Worm (Caenorhabditis elegans) whole organism, L1 larva: ENCODE data around the gene clec-182.
"Not testable (repeated sequence)": the region's sequence is repeated elsewhere in the genome, so short reads cannot be mapped to it uniquely, and the experiment has no call there.

Experiments used
- C04F5.9 ChIP-seq: sonication (generic microtip); optimal IDR thresholded peaks from 2 replicates; lab custom pipeline; 2016; ENCODE audit warnings: missing genetic modification characterization, missing compliant biosample characterization
- C16A3.4 ChIP-seq: fragments of 150-350 bp; optimal IDR thresholded peaks from 2 replicates; lab custom pipeline; 2014; ENCODE audit warnings: missing biosample characterization, missing genetic modification characterization
- C34B4.2 ChIP-seq: sonication (generic microtip); optimal IDR thresholded peaks from 2 replicates; lab custom pipeline; 2017; ENCODE audit warnings: mild to moderate bottlenecking, missing genetic modification characterization, missing compliant biosample characterization
- aly-2 ChIP-seq: fragments of 150-350 bp; optimal IDR thresholded peaks from 2 replicates; lab custom pipeline; 2014; ENCODE audit warnings: missing biosample characterization, missing genetic modification characterization
- ama-1 ChIP-seq: fragments of 150-350 bp; optimal IDR thresholded peaks from 2 replicates; lab custom pipeline; 2014
- ceh-8 ChIP-seq: fragments of 200-800 bp; sonication (Bioruptor generic); optimal IDR thresholded peaks from 2 replicates; lab custom pipeline; 2018; ENCODE audit warnings: mild to moderate bottlenecking, missing genetic modification characterization, moderate library complexity, missing compliant biosample characterization
- ceh-90 ChIP-seq: sonication (generic microtip); optimal IDR thresholded peaks from 2 replicates; lab custom pipeline; 2016; ENCODE audit warnings: missing genetic modification characterization, missing compliant biosample characterization
- efl-1 ChIP-seq, 4 experiments: fragments of 150-350 bp; optimal IDR thresholded peaks in 3 of 4; peaks in 1 of 4; 1 replicate in 1 of 4; 2 replicates in 3 of 4; lab custom pipeline; 2014; ENCODE audit warnings: missing biosample characterization in 2 of 4, missing genetic modification characterization in 2 of 4, missing genetic modification reagents in 2 of 4
- efl-3 ChIP-seq: fragments of 200-800 bp; sonication (Bioruptor generic); optimal IDR thresholded peaks from 2 replicates; lab custom pipeline; 2018; ENCODE audit warnings: mild to moderate bottlenecking, missing genetic modification characterization, missing compliant biosample characterization
- egl-13 ChIP-seq: sonication (generic microtip); optimal IDR thresholded peaks from 2 replicates; lab custom pipeline; 2016; ENCODE audit warnings: missing genotype, missing genetic modification reagents, missing genetic modification characterization, missing compliant biosample characterization
- elt-3 ChIP-seq, 6 experiments: fragments of 150-350 bp in 1 of 6; sonication (generic microtip); optimal IDR thresholded peaks; 2 replicates each; lab custom pipeline; 2017 to 2018; ENCODE audit warnings: missing biosample characterization in 6 of 6, missing genetic modification characterization in 6 of 6, inconsistent platforms in 1 of 6
- ets-5 ChIP-seq: fragments of 200-800 bp; sonication (Bioruptor generic); IDR thresholded peaks from 2 replicates; pipeline ENCODE4 v1.3.6; 2022; ENCODE audit warnings: missing genetic modification characterization, missing compliant biosample characterization
- grh-1 ChIP-seq: fragments of 200-800 bp; sonication (Bioruptor generic); IDR thresholded peaks from 2 replicates; pipeline ENCODE4 v1.3.6; 2022; ENCODE audit warnings: missing genetic modification reagents, missing genetic modification characterization, missing compliant biosample characterization
- hpl-2 ChIP-seq: fragments of 150-350 bp; optimal IDR thresholded peaks from 2 replicates; lab custom pipeline; 2014; ENCODE audit warnings: missing biosample characterization, missing genetic modification reagents, missing genetic modification characterization
- jun-1 ChIP-seq: fragments of 150-350 bp; optimal IDR thresholded peaks from 2 replicates; lab custom pipeline; 2014; ENCODE audit warnings: missing biosample characterization, missing genetic modification reagents, missing genetic modification characterization
- lin-35 ChIP-seq, 2 experiments: fragments of 150-350 bp; optimal IDR thresholded peaks; 2 replicates each; lab custom pipeline; 2014; ENCODE audit warnings: missing biosample characterization in 2 of 2, missing genetic modification characterization in 2 of 2, missing genetic modification reagents in 2 of 2
- lin-39 ChIP-seq: fragments of 150-350 bp; optimal IDR thresholded peaks from 2 replicates; lab custom pipeline; 2014; ENCODE audit warnings: missing biosample characterization, missing genetic modification reagents, missing genetic modification characterization
- lsy-2 ChIP-seq, 2 experiments: fragments of 150-350 bp; optimal IDR thresholded peaks; 2 replicates each; lab custom pipeline; 2014; ENCODE audit warnings: missing biosample characterization in 2 of 2, missing genetic modification characterization in 2 of 2
- mef-2 ChIP-seq: fragments of 150-350 bp; optimal IDR thresholded peaks from 2 replicates; lab custom pipeline; 2014; ENCODE audit warnings: missing biosample characterization, missing genetic modification characterization
- mep-1 ChIP-seq: fragments of 150-350 bp; optimal IDR thresholded peaks from 2 replicates; lab custom pipeline; 2014; ENCODE audit warnings: missing biosample characterization, missing genetic modification characterization
- nhr-11 ChIP-seq: fragments of 150-350 bp; optimal IDR thresholded peaks from 2 replicates; lab custom pipeline; 2014; ENCODE audit warnings: missing biosample characterization, missing genetic modification characterization
- nhr-19 ChIP-seq: fragments of 200-800 bp; sonication (Bioruptor generic); conservative IDR thresholded peaks from 2 replicates; pipeline ENCODE4 v1.3.6; 2022; ENCODE audit warnings: missing genetic modification characterization, missing compliant biosample characterization
- nhr-28 ChIP-seq: fragments of 150-350 bp; optimal IDR thresholded peaks from 2 replicates; lab custom pipeline; 2014; ENCODE audit warnings: missing biosample characterization, missing genetic modification characterization
- nhr-47 ChIP-seq: sonication (generic microtip); optimal IDR thresholded peaks from 2 replicates; lab custom pipeline; 2016; ENCODE audit warnings: mild to moderate bottlenecking, missing genetic modification characterization, moderate library complexity, missing compliant biosample characterization
- nhr-85 ChIP-seq: sonication (generic microtip); peaks from one replicate; lab custom pipeline; 2016; ENCODE audit warnings: missing genetic modification characterization, inconsistent platforms, missing compliant biosample characterization
- rnt-1 ChIP-seq: sonication (generic microtip); optimal IDR thresholded peaks from 2 replicates; lab custom pipeline; 2016; ENCODE audit warnings: mild to moderate bottlenecking, missing genetic modification characterization, moderate library complexity, missing compliant biosample characterization
- skn-1 ChIP-seq: fragments of 150-350 bp; optimal IDR thresholded peaks from 2 replicates; lab custom pipeline; 2014; ENCODE audit warnings: missing biosample characterization, missing genetic modification characterization
- sox-4 ChIP-seq: sonication (generic microtip); optimal IDR thresholded peaks from 2 replicates; lab custom pipeline; 2016; ENCODE audit warnings: missing genetic modification characterization, missing compliant biosample characterization
- swsn-7 ChIP-seq: sonication (generic microtip); optimal IDR thresholded peaks from 2 replicates; lab custom pipeline; 2016; ENCODE audit warnings: missing genetic modification characterization, missing compliant biosample characterization
- tbx-2 ChIP-seq: sonication (generic microtip); optimal IDR thresholded peaks from 2 replicates; lab custom pipeline; 2016; ENCODE audit warnings: missing genetic modification characterization, missing compliant biosample characterization
- unc-86 ChIP-seq: sonication (generic microtip); optimal IDR thresholded peaks from 2 replicates; lab custom pipeline; 2016; ENCODE audit warnings: missing genetic modification characterization, missing compliant biosample characterization
- xbp-1 ChIP-seq: sonication (generic microtip); optimal IDR thresholded peaks from 2 replicates; lab custom pipeline; 2016; ENCODE audit warnings: missing genetic modification characterization, missing compliant biosample characterization
- zip-4 ChIP-seq: fragments of 200-800 bp; sonication (Bioruptor generic); optimal IDR thresholded peaks from 2 replicates; lab custom pipeline; 2018; ENCODE audit warnings: mild to moderate bottlenecking, missing genetic modification characterization, moderate library complexity, missing compliant biosample characterization
- ztf-11 ChIP-seq, 2 experiments: sonication (generic microtip); optimal IDR thresholded peaks; 2 replicates each; lab custom pipeline; 2016 to 2017; ENCODE audit warnings: missing genetic modification characterization in 2 of 2, missing biosample characterization in 1 of 2, missing compliant biosample characterization in 1 of 2

clec-182 gene

DNA sequence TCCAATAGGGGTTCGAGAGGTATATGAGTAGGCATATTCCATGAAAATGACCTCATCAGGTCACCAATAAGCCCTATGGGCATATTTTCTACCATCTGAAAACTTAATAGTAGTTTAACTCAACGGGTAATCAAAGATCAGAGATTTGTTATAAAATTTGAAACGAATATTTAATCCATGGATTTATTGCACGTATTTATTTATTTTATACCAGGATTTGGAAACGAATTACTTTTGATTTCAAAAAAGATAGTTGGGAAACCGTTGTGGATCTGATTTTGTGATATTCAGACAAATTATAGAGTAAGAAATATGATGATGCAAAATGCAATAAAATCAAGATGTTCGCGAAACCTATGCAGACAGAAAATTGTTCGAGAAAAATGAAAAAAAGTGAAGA lies 5.3 kb downstream of the clec-182 start, which contains the start of gene C33D9.3:
TSS of gene C33D9.3 (minus strand) at position 101 of the 400 bp plus-strand sequence.
- no peak for TF ChIP-seq skn-1
- TF ChIP-seq egl-13 (tag; lab: Kevin White, UChicago) = no peak
- TF ChIP-seq nhr-19 (GFP tag; lab: Robert Waterston, UW) = no peak
- no peak for TF ChIP-seq grh-1
- TF ChIP-seq ceh-8 (GFP tag; lab: Kevin White, UChicago) = no peak

ce11 chrIV:8790144-8790543 lies 8.0 kb downstream of the clec-182 start, which contains the start of gene sru-35:
sru-35 (minus strand) TSS chrIV:8790244.
- TF ChIP-seq nhr-85 (tag; lab: Kevin White, UChicago) (no peak), mef-2 (tag; lab: Kevin White, UChicago) (no peak), tbx-2 (tag; lab: Kevin White, UChicago) (no peak), sox-4 (tag; lab: Kevin White, UChicago) (no peak), jun-1 (tag; lab: Kevin White, UChicago) (no peak), efl-3 (GFP tag; lab: Kevin White, UChicago) (no peak), lin-39 (tag; lab: Kevin White, UChicago) (no peak), hpl-2 (no peak), mep-1 (no peak), egl-13 (tag; lab: Kevin White, UChicago) (no peak), rnt-1 (tag; lab: Kevin White, UChicago) (no peak), skn-1 (no peak)

DNA sequence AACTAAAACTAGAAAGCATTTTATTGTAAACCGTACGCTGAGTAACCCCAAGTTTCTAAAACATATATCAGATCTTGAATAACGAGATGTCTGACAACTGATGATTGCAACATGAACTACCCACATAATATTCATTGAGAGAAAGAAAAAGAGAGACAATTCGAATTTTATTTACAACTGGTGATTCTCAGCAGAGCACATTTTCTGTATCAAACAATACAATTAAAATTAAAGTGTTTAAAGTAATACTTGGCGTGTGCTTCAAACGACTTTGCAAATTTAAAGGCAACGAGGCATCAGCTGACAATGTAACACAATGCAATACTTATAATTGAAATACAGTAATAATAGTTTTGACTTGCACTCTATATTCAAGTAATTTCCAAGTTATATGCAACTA lies 10.1 kb downstream of the clec-182 start, which contains the start of gene C33D9.10:
TSS of gene C33D9.10 (minus strand) at position 101 of the 400 bp plus-strand sequence.
- not testable (repeated sequence) for TF ChIP-seq efl-1 (optimal IDR thresholded peaks at IDR 0.05; lab: Kevin White, UChicago)
- peak in 1 of 2 experiments; percentile 41 for TF ChIP-seq efl-1 (GFP tag; optimal IDR thresholded peaks at IDR 0.05 in 1 of 2; lab: Kevin White, UChicago)

DNA sequence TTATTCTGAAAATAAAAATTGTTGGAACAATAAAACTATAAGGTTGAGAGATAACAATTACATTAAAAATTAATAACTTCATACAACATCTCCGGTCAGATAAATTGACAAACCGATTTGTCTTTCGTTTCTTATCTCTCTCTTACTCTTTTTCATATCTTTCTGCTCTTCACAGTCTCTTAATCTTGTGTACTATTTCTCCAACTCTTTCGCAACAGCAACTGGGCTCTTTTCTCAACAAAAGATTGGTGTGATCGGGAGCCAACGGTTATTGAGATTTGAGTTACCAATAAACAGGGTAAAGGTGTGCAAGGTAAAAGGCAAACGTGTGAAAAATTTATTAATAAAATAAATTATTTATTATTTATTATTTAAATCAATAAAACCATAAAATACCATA lies 11.5 kb downstream of the clec-182 start, which contains the start of gene C33D9.8:
TSS of gene C33D9.8 (minus strand) at position 99 of the 400 bp plus-strand sequence.
- no peak for TF ChIP-seq efl-3 (GFP tag; lab: Kevin White, UChicago)
- no peak for TF ChIP-seq C34B4.2 (tag; lab: Kevin White, UChicago)
- TF ChIP-seq swsn-7 = no peak
- no peak for TF ChIP-seq xbp-1 (tag; lab: Kevin White, UChicago)
- no peak for TF ChIP-seq ets-5 (GFP tag; lab: Robert Waterston, UW)
- TF ChIP-seq lsy-2 (tag; optimal IDR thresholded peaks at IDR 0.05; lab: Kevin White, UChicago) = peak in 1 of 2 experiments; percentile 31
- no peak for TF ChIP-seq egl-13 (tag; lab: Kevin White, UChicago)
- no peak for TF ChIP-seq unc-86 (tag; lab: Kevin White, UChicago)
- TF ChIP-seq rnt-1 (tag; lab: Kevin White, UChicago) = peak; percentile 41
- TF ChIP-seq C16A3.4 = no peak
- TF ChIP-seq ceh-90 (tag; lab: Kevin White, UChicago) = no peak
- no peak for TF ChIP-seq elt-3 (tag; optimal IDR thresholded peaks at IDR 0.05; lab: Kevin White, UChicago)
- no peak for TF ChIP-seq nhr-47
- TF ChIP-seq efl-1 (optimal IDR thresholded peaks at IDR 0.05; lab: Kevin White, UChicago) = peak in 1 of 2 experiments; percentile 35
- TF ChIP-seq efl-1 (GFP tag; optimal IDR thresholded peaks at IDR 0.05 in 1 of 2; lab: Kevin White, UChicago) = no peak
- TF ChIP-seq nhr-28 = no peak
- no peak for TF ChIP-seq aly-2
- TF ChIP-seq lin-35 (GFP tag; optimal IDR thresholded peaks at IDR 0.05; lab: Kevin White, UChicago) = no peak
- TF ChIP-seq C04F5.9 = no peak
- TF ChIP-seq, all 84 proteins: peak for 3

ce11 chrIV:8784855-8785327 lies 13.3 kb downstream of the clec-182 start, which contains the start of gene C33D9.13:
C33D9.13 (minus strand) TSS chrIV:8785277.
- TF ChIP-seq xbp-1 (tag; lab: Kevin White, UChicago) = no peak
- no peak for TF ChIP-seq C04F5.9
- no peak for TF ChIP-seq ama-1
- no peak for TF ChIP-seq ztf-11 (tag; optimal IDR thresholded peaks at IDR 0.05; lab: Kevin White, UChicago)
- peak; percentile 53 for TF ChIP-seq zip-4 (GFP tag; lab: Kevin White, UChicago)
- no peak for TF ChIP-seq nhr-11
- TF ChIP-seq skn-1 = peak; percentile 32
